Worm (Caenorhabditis elegans): ENCODE measurements around the gene R05F9.9.
A peak's percentile ranks its signal among the peaks of the same experiment; 100 is the strongest.
"Not testable (repeated sequence)": the region's sequence is repeated elsewhere in the genome, so short reads cannot be mapped to it uniquely, and the experiment has no call there.

R05F9.9 gene

DNA sequence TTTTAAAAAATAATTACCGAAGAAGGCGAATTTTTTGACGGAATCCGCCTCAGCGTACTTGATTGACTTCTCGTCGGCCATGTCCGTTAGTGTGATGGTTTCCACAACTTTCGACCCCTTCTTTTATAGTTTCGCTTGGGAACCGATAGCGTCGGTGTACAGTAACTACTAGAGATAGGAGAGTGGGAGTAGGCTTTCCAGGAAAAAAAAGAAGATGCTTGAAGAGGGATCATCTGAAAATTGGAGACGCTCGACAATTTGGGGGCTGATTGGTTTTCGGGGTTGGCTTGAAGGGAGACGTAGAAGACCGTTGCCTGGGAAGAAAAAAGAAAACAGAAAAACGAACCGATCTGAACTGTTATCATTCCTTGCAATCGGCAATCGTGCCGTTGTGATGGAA, 31.2 kb downstream of the R05F9.9 start, which contains the start of gene col-20:
Gene col-20 (minus strand): TSS at position 101 of the 400 bp plus-strand sequence.
- TF ChIP-seq unc-130 (tag; optimal IDR thresholded peaks at IDR 0.05), result no peak
- no peak for TF ChIP-seq efl-1 (optimal IDR thresholded peaks at IDR 0.05)
- TF ChIP-seq efl-1 (GFP tag; optimal IDR thresholded peaks at IDR 0.05 in 1 of 2), result peak in 1 of 2 experiments; percentile 65
- TF ChIP-seq lir-3 (tag; optimal IDR thresholded peaks at IDR 0.05; ENCODE audit: poor library complexity), result no peak

- TF ChIP-seq ceh-8 (GFP tag; optimal IDR thresholded peaks at IDR 0.05) (peak; percentile 15), C34B4.2 (tag; optimal IDR thresholded peaks at IDR 0.05) (no peak)
Measured at ce11 chrII:4869793-4870343, 32.0 kb downstream of the R05F9.9 start.

DNA sequence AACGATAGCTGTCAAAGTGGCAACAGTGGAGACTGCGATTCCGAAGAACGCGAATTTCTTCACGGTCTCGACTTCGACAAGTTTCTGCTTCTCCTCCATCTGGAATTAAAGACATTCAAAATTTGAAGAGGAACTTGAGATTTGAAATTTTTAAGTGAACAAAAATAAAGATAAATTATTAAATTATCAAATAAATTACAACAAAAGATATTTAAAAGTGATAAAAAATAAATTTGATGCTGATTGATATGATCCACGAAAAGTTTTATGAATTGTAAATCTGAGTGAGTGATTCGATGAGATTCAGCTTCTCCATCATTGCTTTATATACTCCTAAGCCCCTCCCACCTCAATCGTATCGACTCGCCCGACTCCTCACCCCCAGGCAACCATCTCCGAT, 34.4 kb downstream of the R05F9.9 start, which contains the start of gene col-17:
Gene col-17 (minus strand): TSS at position 101 of the 400 bp plus-strand sequence.
- TF ChIP-seq efl-1 (optimal IDR thresholded peaks at IDR 0.05) (no peak), efl-1 (GFP tag; optimal IDR thresholded peaks at IDR 0.05 in 1 of 2) (peak in 1 of 2 experiments; percentile 21), snu-23 (GFP tag; optimal IDR thresholded peaks at IDR 0.05) (no peak)

- TF ChIP-seq jun-1 (tag; optimal IDR thresholded peaks at IDR 0.05) (peak; percentile 40), sptf-1 (tag; optimal IDR thresholded peaks at IDR 0.05) (no peak), nhr-237 (tag; optimal IDR thresholded peaks at IDR 0.05) (no peak), fkh-4 (tag; optimal IDR thresholded peaks at IDR 0.05; ENCODE audit: borderline replicate concordance) (no peak), ztf-4 (tag; optimal IDR thresholded peaks at IDR 0.05) (peak; percentile 59), ama-1 (optimal IDR thresholded peaks at IDR 0.05) (peak; percentile 63), blmp-1 (tag; optimal IDR thresholded peaks at IDR 0.05) (peak; percentile 93), mdl-1 (tag; optimal IDR thresholded peaks at IDR 0.05) (no peak), ceh-8 (GFP tag; optimal IDR thresholded peaks at IDR 0.05) (no peak), rnt-1 (tag; optimal IDR thresholded peaks at IDR 0.05) (no peak), fkh-8 (tag; optimal IDR thresholded peaks at IDR 0.05) (no peak)
Measured at ce11 chrII:4866045-4866444, 35.9 kb downstream of the R05F9.9 start.

ce11 chrII:4863357-4863756, 38.5 kb downstream of the R05F9.9 start, which contains the start of the genes mpst-4 and F11G11.14:
Gene mpst-4 (minus strand): TSS chrII:4863457.
Gene F11G11.14 (plus strand): TSS chrII:4863681.
- TF ChIP-seq xbp-1 (tag; optimal IDR thresholded peaks at IDR 0.05) (no peak), unc-130 (tag; optimal IDR thresholded peaks at IDR 0.05) (no peak), sptf-1 (tag; optimal IDR thresholded peaks at IDR 0.05) (no peak), snu-23 (GFP tag; optimal IDR thresholded peaks at IDR 0.05) (no peak), fkh-8 (tag; optimal IDR thresholded peaks at IDR 0.05) (no peak), sup-37 (GFP tag; optimal IDR thresholded peaks at IDR 0.05) (no peak), zip-4 (GFP tag; optimal IDR thresholded peaks at IDR 0.05) (no peak), ceh-88 (GFP tag; IDR thresholded peaks at IDR 0.05) (no peak), aly-2 (tag; optimal IDR thresholded peaks at IDR 0.05) (no peak), unc-62 (GFP tag; optimal IDR thresholded peaks at IDR 0.05) (no peak), fos-1 (tag; optimal IDR thresholded peaks at IDR 0.05) (no peak), lin-14 (GFP tag; optimal IDR thresholded peaks at IDR 0.05) (no peak), fkh-4 (tag; optimal IDR thresholded peaks at IDR 0.05; ENCODE audit: borderline replicate concordance) (no peak), grh-1 (GFP tag; IDR thresholded peaks at IDR 0.05) (no peak), zag-1 (tag; optimal IDR thresholded peaks at IDR 0.05) (no peak), hlh-17 (GFP tag; optimal IDR thresholded peaks at IDR 0.05; ENCODE audit: borderline replicate concordance) (no peak), skn-1 (tag; optimal IDR thresholded peaks at IDR 0.05) (no peak), lin-13 (GFP tag; optimal IDR thresholded peaks at IDR 0.05) (no peak), nhr-77 (tag; optimal IDR thresholded peaks at IDR 0.05) (no peak)

- TF ChIP-seq ces-1 (GFP tag; optimal IDR thresholded peaks at IDR 0.05); C16A3.4 (tag; optimal IDR thresholded peaks at IDR 0.05); nhr-84 (tag; optimal IDR thresholded peaks at IDR 0.05): not testable (repeated sequence)
Measured at ce11 chrII:4860260-4860659, 41.6 kb downstream of the R05F9.9 start, which contains the start of the genes nspd-5 and F11G11.4. Gene nspd-5 (minus strand): TSS chrII:4860360. Gene F11G11.4 (plus strand): TSS chrII:4860594.

Measured in whole organism, L1 larva.